Worm (Caenorhabditis elegans) whole organism, midembryonic: ENCODE measurements around the gene C52A10.3.

Source experiments
- T22C8.4 ChIP-seq: fragments of 200-800 bp; sonication (Bioruptor generic); IDR thresholded peaks from 2 replicates; pipeline ENCODE4 v1.3.6; 2022; ENCODE audit warnings: missing genetic modification characterization, missing compliant biosample characterization
- cog-1 ChIP-seq: sonication (generic microtip); optimal IDR thresholded peaks from 2 replicates; lab custom pipeline; 2016; ENCODE audit warnings: missing genetic modification characterization, missing compliant biosample characterization
- flt-1 ChIP-seq: fragments of 200-800 bp; sonication (Bioruptor generic); IDR thresholded peaks from 2 replicates; pipeline ENCODE4 v1.3.6; 2022; ENCODE audit warnings: missing genetic modification characterization, missing compliant biosample characterization
- klf-2 ChIP-seq: fragments of 200-800 bp; sonication (Bioruptor generic); conservative IDR thresholded peaks from 2 replicates; pipeline ENCODE4 v1.3.6; 2022; ENCODE audit warnings: missing genetic modification reagents, missing genetic modification characterization, missing compliant biosample characterization
- med-1 ChIP-seq: sonication (generic microtip); optimal IDR thresholded peaks from 2 replicates; lab custom pipeline; 2017; ENCODE audit warnings: missing genetic modification characterization, mild to moderate bottlenecking, missing compliant biosample characterization, antibody characterized with exemption, missing genetic modification reagents; ENCODE audit not compliant: insufficient read depth
- ref-1 ChIP-seq: fragments of 200-800 bp; sonication (Bioruptor generic); conservative IDR thresholded peaks from 2 replicates; pipeline ENCODE4 v1.3.6; 2022; ENCODE audit warnings: missing genetic modification reagents, missing genetic modification characterization, missing compliant biosample characterization
- tab-1 ChIP-seq: fragments of 200-800 bp; sonication (Bioruptor generic); IDR thresholded peaks from 2 replicates; pipeline ENCODE4 v1.3.6; 2022; ENCODE audit warnings: missing genetic modification characterization, missing compliant biosample characterization
- ztf-23 ChIP-seq: fragments of 200-800 bp; sonication (Bioruptor generic); IDR thresholded peaks from 2 replicates; pipeline ENCODE4 v1.3.6; 2022; ENCODE audit warnings: missing genetic modification reagents, missing genetic modification characterization, missing compliant biosample characterization
- ztf-29 ChIP-seq: fragments of 200-800 bp; sonication (Bioruptor generic); IDR thresholded peaks from 2 replicates; pipeline ENCODE4 v1.3.6; 2022; ENCODE audit warnings: missing genetic modification reagents, missing genetic modification characterization, missing compliant biosample characterization

Gene C52A10.3

DNA sequence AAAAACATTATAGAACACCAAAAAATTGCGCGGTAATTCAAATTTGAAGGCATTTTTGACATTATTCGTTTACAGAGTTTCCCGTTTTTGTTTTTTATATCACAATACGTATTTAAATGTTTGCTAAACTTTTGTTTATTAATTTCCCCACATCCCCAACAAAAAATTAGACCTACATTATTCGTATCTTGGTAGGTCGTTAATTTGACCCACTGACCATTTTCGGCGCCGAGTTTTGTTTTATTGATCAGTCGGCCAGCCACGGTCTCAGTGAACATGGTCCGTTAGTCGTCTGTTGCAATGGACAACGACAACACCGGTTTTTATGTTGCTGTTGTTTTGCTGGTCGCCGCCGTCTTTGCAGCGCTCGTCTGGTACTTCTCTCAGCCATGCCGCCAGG lies 599 bp upstream of the C52A10.3 start, which contains the start of gene B0238.15:
Gene B0238.15 (plus strand): TSS at position 301 of the 400 bp plus-strand sequence.
- TF ChIP-seq med-1 (no peak), cog-1 (tag; lab: Kevin White, UChicago) (no peak)

DNA sequence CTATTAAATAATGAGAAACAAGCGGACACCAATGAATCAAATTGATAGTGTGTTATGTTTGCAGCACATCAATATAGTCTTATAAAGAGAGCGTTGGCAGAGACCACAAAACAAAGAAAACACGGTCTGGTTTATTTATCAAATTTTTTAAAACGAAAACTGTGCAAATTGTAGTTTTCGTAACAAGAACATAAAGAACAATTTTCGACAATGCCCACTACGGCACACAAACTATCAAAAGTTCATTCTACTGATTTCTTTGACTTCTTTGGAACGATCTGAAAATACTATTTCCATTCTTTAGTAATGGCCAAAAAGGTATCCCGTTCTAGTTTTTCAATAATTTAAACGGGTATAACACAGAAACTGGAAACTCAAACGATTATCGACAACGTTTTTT lies 2.2 kb downstream of the C52A10.3 start, which contains the start of gene cest-35.2:
Gene cest-35.2 (minus strand): TSS at position 101 of the 400 bp plus-strand sequence.
- TF ChIP-seq ref-1: no peak
- no peak for TF ChIP-seq ztf-23 (GFP tag; lab: Robert Waterston, UW)
- no peak for TF ChIP-seq ztf-29 (GFP tag; lab: Robert Waterston, UW)
- no peak for TF ChIP-seq T22C8.4
- TF ChIP-seq flt-1 (GFP tag; lab: Robert Waterston, UW): no peak
- no peak for TF ChIP-seq tab-1
- TF ChIP-seq med-1: no peak
- TF ChIP-seq cog-1 (tag; lab: Kevin White, UChicago): no peak
- TF ChIP-seq klf-2 (GFP tag; lab: Robert Waterston, UW): no peak

DNA sequence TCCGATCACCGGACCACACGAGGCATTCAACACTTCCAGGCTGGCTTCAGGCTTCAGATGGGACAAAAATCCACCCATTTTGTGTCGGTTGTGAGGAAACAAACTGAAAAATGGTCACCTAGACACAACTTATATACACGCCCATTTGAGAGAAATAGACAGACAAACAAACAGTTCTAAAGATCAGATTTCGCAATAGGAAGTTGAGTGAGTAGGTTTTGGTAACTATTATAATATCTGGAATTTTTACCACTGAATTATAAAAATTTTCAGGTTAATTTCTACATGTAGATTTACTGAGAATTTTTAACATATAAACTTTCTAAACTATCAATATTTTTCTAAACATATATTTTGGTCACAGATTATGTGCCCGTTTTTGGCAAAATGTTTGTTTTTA lies 5.5 kb downstream of the C52A10.3 start, which contains the start of gene cest-32:
Gene cest-32 (minus strand): TSS at position 115 of the 400 bp plus-strand sequence.
- TF ChIP-seq klf-2 (GFP tag; lab: Robert Waterston, UW): no peak
- no peak for TF ChIP-seq ztf-23 (GFP tag; lab: Robert Waterston, UW)
- TF ChIP-seq T22C8.4: no peak

DNA sequence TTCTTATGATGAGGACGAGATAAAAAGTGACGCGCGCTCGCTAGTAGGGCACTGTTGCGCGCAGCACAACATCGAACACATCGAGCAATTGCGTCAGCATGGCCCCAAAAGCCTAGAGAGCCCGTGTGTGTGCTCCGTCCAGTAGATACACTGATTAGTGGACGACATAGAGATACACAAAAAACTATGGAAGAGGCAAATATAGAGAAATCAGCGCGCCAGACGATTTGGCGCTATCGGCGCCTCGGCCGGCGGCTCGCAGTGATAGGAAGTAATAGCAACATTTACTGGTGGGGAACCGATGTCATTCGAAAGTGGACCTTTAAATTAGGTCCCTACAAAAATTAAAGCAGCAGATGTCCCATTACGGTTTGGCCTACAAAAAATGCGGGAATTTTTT lies 10.8 kb downstream of the C52A10.3 start:
- TF ChIP-seq med-1 (no peak), T22C8.4 (no peak), klf-2 (GFP tag; lab: Robert Waterston, UW) (no peak), ztf-23 (GFP tag; lab: Robert Waterston, UW) (no peak), cog-1 (tag; lab: Kevin White, UChicago) (no peak), flt-1 (GFP tag; lab: Robert Waterston, UW) (no peak), tab-1 (no peak), ref-1 (no peak), ztf-29 (GFP tag; lab: Robert Waterston, UW) (no peak)

DNA sequence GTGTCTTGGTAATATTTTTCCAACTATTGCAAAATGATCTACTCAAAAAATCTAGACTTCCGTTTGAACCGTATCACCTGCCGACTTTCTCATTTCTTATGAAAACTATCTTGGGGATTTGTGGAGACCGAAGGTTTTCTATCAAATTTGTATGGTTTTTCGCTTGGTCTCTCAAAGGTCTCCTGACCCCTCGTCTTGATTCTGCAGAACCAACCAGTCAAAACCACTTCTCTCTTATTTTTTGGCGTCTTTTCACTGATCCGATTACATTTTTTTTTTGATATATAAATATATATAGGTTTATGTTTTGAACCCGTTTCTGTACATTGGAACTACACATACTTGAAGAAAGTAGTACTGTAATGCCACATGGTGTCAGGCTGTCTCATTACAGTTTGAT lies 13.6 kb downstream of the C52A10.3 start:
- no peak for TF ChIP-seq klf-2 (GFP tag; lab: Robert Waterston, UW)
- TF ChIP-seq med-1: no peak
- TF ChIP-seq T22C8.4: no peak
- TF ChIP-seq ztf-23 (GFP tag; lab: Robert Waterston, UW): no peak
- no peak for TF ChIP-seq flt-1 (GFP tag; lab: Robert Waterston, UW)
- no peak for TF ChIP-seq tab-1
- no peak for TF ChIP-seq cog-1 (tag; lab: Kevin White, UChicago)
- no peak for TF ChIP-seq ref-1
- no peak for TF ChIP-seq ztf-29 (GFP tag; lab: Robert Waterston, UW)

DNA sequence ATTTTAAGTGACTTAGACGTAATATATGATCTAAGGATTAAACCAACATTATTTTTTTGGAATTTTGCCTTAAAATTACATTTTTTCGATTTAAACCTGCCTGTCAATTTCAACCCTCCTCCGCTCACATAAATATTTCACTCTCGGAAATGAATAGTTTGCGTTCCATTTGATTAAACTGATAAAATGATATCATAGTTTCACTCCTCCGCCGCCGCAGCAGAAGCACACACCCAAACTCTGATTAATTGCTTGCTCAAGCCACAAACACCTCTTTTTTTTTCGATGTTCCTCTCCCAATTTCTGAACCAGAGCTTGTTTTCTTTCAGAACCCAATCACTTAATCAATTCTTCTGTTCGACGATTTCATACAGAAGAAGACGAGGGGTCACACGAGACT lies 16.3 kb downstream of the C52A10.3 start, which contains the start of gene Y49G5B.1:
Gene Y49G5B.1 (plus strand): TSS at position 324 of the 400 bp plus-strand sequence.
- TF ChIP-seq T22C8.4: no peak
- TF ChIP-seq med-1: no peak
- TF ChIP-seq ztf-23 (GFP tag; lab: Robert Waterston, UW): no peak
- TF ChIP-seq ztf-29 (GFP tag; lab: Robert Waterston, UW): no peak
- no peak for TF ChIP-seq klf-2 (GFP tag; lab: Robert Waterston, UW)
- no peak for TF ChIP-seq cog-1 (tag; lab: Kevin White, UChicago)
- TF ChIP-seq tab-1: no peak
- no peak for TF ChIP-seq flt-1 (GFP tag; lab: Robert Waterston, UW)
- no peak for TF ChIP-seq ref-1

DNA sequence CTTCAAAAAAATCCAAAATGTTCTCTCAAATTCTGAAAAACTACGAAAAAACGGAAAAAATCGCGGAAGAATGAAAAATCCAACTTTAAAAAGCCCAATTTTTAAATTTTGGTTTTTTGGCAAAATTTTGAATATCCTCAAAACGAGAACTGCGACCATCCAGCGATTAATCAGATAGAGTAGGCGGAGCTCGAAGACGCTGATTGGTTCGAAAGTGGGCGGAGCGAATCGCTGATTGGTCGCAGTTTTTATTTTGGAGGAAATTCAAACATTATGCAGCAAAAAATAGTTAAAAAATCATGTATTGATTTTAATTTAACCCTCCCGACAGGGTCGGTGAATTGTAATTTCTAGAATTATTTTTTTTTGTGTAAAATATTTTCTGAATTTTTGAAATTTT lies 25.6 kb downstream of the C52A10.3 start:
- TF ChIP-seq klf-2 (GFP tag; lab: Robert Waterston, UW) (no peak), T22C8.4 (no peak), ztf-29 (GFP tag; lab: Robert Waterston, UW) (no peak)

DNA sequence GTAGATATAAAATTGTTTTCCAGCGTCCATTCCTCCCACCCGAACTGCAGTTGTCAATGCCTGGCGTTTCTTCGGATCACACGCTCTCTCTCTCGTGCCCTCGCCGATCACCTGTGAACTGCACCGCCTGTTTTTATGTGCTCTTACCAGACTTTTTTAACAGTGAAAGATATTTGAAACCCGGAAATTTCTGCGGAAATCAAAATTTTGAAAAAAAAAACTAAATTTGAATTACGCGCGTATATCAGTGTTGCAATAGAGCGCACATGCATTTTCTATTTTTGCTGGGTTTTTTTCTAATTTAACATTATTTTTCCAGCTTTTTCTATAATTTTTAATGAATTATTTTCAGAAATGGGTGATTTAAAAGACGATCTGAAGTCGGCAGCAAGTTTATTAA lies 35.2 kb downstream of the C52A10.3 start, which contains the start of gene ttc-37:
Gene ttc-37 (plus strand): TSS at position 349 of the 400 bp plus-strand sequence.
- TF ChIP-seq flt-1 (GFP tag; lab: Robert Waterston, UW): no peak
- TF ChIP-seq ref-1: no peak
- no peak for TF ChIP-seq T22C8.4

DNA sequence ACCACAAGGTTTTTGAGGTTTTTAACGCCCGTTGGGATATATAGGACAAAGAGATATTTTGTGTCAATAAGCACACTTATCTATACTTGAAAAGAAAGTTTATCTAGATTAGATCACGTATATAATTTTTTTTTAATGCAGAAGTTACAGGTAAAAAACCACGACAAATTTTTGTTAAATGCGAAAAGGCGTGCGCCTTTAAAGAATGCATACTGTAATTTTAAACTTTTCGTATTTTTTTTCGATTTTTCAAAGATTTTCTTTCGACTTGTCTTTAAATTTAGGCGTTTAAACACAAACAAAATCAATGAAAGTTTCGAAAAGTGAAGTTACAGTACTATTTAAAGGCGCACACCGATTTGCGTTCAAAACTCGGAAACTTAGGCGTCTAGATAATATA lies 35.7 kb downstream of the C52A10.3 start:
- no peak for TF ChIP-seq T22C8.4
- TF ChIP-seq ref-1: no peak
- no peak for TF ChIP-seq med-1
- no peak for TF ChIP-seq tab-1
- TF ChIP-seq cog-1 (tag; lab: Kevin White, UChicago): no peak
- TF ChIP-seq ztf-29 (GFP tag; lab: Robert Waterston, UW): no peak
- TF ChIP-seq klf-2 (GFP tag; lab: Robert Waterston, UW): no peak

DNA sequence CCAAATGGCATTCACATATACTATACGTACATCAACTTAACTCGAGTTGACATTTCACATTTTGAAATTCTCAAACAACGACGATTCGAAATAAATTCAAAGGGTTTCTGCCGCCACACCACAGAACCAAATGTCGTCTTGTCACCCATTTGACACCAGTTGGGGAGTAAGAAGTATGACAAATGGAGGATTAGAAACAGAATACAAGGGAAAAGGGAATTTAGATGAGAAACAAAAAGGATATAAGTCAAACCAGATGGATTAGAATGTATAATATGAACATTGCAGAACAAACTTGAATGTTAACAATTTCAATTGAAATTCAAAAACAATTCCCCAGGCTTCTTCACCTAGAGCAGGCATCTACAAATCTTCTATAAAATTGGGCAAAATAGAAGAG lies 37.6 kb downstream of the C52A10.3 start:
- TF ChIP-seq tab-1: no peak
- TF ChIP-seq ztf-23 (GFP tag; lab: Robert Waterston, UW): no peak
- TF ChIP-seq ztf-29 (GFP tag; lab: Robert Waterston, UW): no peak
- no peak for TF ChIP-seq T22C8.4
- no peak for TF ChIP-seq med-1
- TF ChIP-seq ref-1: no peak
- TF ChIP-seq klf-2 (GFP tag; lab: Robert Waterston, UW): no peak
- TF ChIP-seq flt-1 (GFP tag; lab: Robert Waterston, UW): no peak
- TF ChIP-seq cog-1 (tag; lab: Kevin White, UChicago): no peak

DNA sequence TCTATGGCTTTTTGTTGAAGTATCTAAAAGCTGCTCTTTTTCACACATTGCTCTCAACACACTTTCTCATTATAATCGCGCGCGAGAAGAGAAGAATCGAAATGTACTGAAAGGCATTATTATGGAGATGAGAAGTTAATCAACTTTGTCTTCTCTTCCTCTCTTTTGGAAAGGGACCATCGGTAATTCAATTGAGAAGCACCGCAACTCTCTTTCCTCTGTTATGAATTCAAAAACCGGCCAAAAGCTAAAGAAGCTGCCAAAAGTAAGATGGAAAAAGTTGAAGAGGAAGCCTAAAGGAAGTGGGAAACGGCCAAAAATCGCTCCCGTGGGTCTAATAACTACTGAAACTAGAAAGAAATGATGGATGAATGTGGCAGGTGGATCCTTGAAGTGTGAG lies 39.1 kb downstream of the C52A10.3 start:
- no peak for TF ChIP-seq ref-1
- TF ChIP-seq ztf-23 (GFP tag; lab: Robert Waterston, UW): no peak
- TF ChIP-seq cog-1 (tag; lab: Kevin White, UChicago): no peak
- no peak for TF ChIP-seq ztf-29 (GFP tag; lab: Robert Waterston, UW)
- no peak for TF ChIP-seq med-1
- TF ChIP-seq T22C8.4: no peak
- no peak for TF ChIP-seq flt-1 (GFP tag; lab: Robert Waterston, UW)
- TF ChIP-seq tab-1: no peak
- TF ChIP-seq klf-2 (GFP tag; lab: Robert Waterston, UW): no peak
